Fruit fly (Drosophila melanogaster) whole organism, adult: ENCODE results near the gene Pitslre.
A peak's percentile ranks its signal among the peaks of the same experiment; 100 is the strongest.

Experiments
- CG12768 ChIP-seq: fragments of 200-800 bp; sonication (Bioruptor generic); optimal IDR thresholded peaks from 2 replicates; lab custom pipeline; 2017; ENCODE audit warnings: missing biosample characterization, missing genetic modification characterization, mild to moderate bottlenecking, moderate library complexity, missing genetic modification reagents
- CG33017 ChIP-seq: fragments of 200-800 bp; sonication (Bioruptor generic); optimal IDR thresholded peaks from 2 replicates; lab custom pipeline; 2018; ENCODE audit warnings: missing biosample characterization, mild to moderate bottlenecking, missing genetic modification characterization, moderate library complexity
- CG7045 ChIP-seq: fragments of 200-800 bp; sonication (Bioruptor generic); optimal IDR thresholded peaks from 2 replicates; lab custom pipeline; 2017; ENCODE audit warnings: missing biosample characterization, mild to moderate bottlenecking, missing genetic modification characterization
- CG7101 ChIP-seq: fragments of 200-800 bp; sonication (Bioruptor generic); optimal IDR thresholded peaks from 2 replicates; lab custom pipeline; 2018; ENCODE audit warnings: missing biosample characterization, mild to moderate bottlenecking, missing genetic modification characterization, moderate library complexity
- Clk ChIP-seq: fragments of 200-800 bp; sonication (Bioruptor generic); optimal IDR thresholded peaks from 2 replicates; lab custom pipeline; 2017; ENCODE audit warnings: missing biosample characterization, missing genetic modification characterization
- Crg-1 ChIP-seq: fragments of 200-800 bp; sonication (Bioruptor generic); optimal IDR thresholded peaks from 2 replicates; lab custom pipeline; 2016; ENCODE audit warnings: missing biosample characterization, missing genetic modification characterization
- cnc ChIP-seq, 2 experiments: fragments of >200 bp; optimal IDR thresholded peaks; 2 replicates each; lab custom pipeline; 2017
- kay ChIP-seq: fragments of 200-800 bp; sonication (Bioruptor generic); peaks from one replicate; lab custom pipeline; 2016; ENCODE audit warnings: missing biosample characterization, missing genetic modification characterization, borderline replicate concordance
- ovo ChIP-seq: fragments of 200-800 bp; sonication (Bioruptor generic); optimal IDR thresholded peaks from 2 replicates; lab custom pipeline; 2016; ENCODE audit warnings: missing biosample characterization, missing genetic modification characterization
- pad ChIP-seq: fragments of 200-800 bp; sonication (Bioruptor generic); optimal IDR thresholded peaks from 3 replicates; lab custom pipeline; 2017; ENCODE audit warnings: missing biosample characterization, missing genetic modification characterization, mild to moderate bottlenecking, moderate library complexity, missing genetic modification reagents
- toe ChIP-seq: fragments of 200-800 bp; sonication (Bioruptor generic); optimal IDR thresholded peaks from 2 replicates; lab custom pipeline; 2016; ENCODE audit warnings: missing biosample characterization, missing genetic modification characterization

dm6 chr3L:20798325-20798846 is 27.1 kb downstream of the Pitslre start, which contains the start of the genes CG3698 and tzn:
- TF ChIP-seq ovo (GFP tag; lab: Kevin White, UChicago) (peak; percentile 92), CG7101 (tag; lab: Kevin White, UChicago) (peak; percentile 87), kay (GFP tag; lab: Kevin White, UChicago) (no peak), pad (peak; percentile 81), toe (GFP tag; lab: Kevin White, UChicago) (peak; percentile 81), CG33017 (peak; percentile 74), CG7045 (GFP tag; lab: Kevin White, UChicago) (peak; percentile 85), cnc (optimal IDR thresholded peaks at IDR 0.05; lab: Kevin White, UChicago) (no peak), CG12768 (GFP tag; lab: Kevin White, UChicago) (peak; percentile 68), Crg-1 (GFP tag; lab: Kevin White, UChicago) (peak; percentile 91), Clk (GFP tag; lab: Kevin White, UChicago) (peak; percentile 48)
